Worm (Caenorhabditis elegans) whole organism, L4 larva: ENCODE data around the gene Y39G8B.10.
A peak's percentile ranks its signal among the peaks of the same experiment; 100 is the strongest.

Source experiments
- F10B5.3 ChIP-seq: sonication (generic microtip); optimal IDR thresholded peaks from 2 replicates; lab custom pipeline; 2016; ENCODE audit warnings: mild to moderate bottlenecking, missing genetic modification characterization, missing compliant biosample characterization
- F26F4.8 ChIP-seq: fragments of 200-800 bp; sonication (Bioruptor generic); conservative IDR thresholded peaks from 2 replicates; pipeline ENCODE4 v1.3.6; 2022; ENCODE audit warnings: missing genetic modification characterization, missing compliant biosample characterization
- F37D6.2 ChIP-seq: sonication (generic microtip); optimal IDR thresholded peaks from 2 replicates; lab custom pipeline; 2016; ENCODE audit warnings: mild to moderate bottlenecking, missing genetic modification characterization, missing compliant biosample characterization
- F49E8.2 ChIP-seq: sonication (generic microtip); optimal IDR thresholded peaks from 2 replicates; lab custom pipeline; 2016; ENCODE audit warnings: missing compliant biosample characterization, mild to moderate bottlenecking, missing genetic modification characterization, borderline replicate concordance
- R02D3.7 ChIP-seq: fragments of 150-350 bp; sonication (generic microtip); optimal IDR thresholded peaks from 3 replicates; lab custom pipeline; 2014; ENCODE audit warnings: missing biosample characterization, missing genetic modification characterization
- T26A8.4 ChIP-seq: fragments of 200-800 bp; sonication (Bioruptor generic); IDR thresholded peaks from 2 replicates; pipeline ENCODE4 v1.3.6; 2022; ENCODE audit warnings: missing genetic modification characterization, missing compliant biosample characterization
- Y105C5A.15 ChIP-seq: fragments of 200-800 bp; sonication (Bioruptor generic); IDR thresholded peaks from 2 replicates; pipeline ENCODE4 v1.3.6; 2022; ENCODE audit warnings: missing genetic modification characterization, missing compliant biosample characterization
- ZK337.2 ChIP-seq: fragments of 200-800 bp; sonication (Bioruptor generic); IDR thresholded peaks from 2 replicates; pipeline ENCODE4 v1.3.6; 2022; ENCODE audit warnings: missing genetic modification reagents, missing genetic modification characterization, missing compliant biosample characterization
- ZK546.5 ChIP-seq, 2 experiments: sonication (generic microtip); optimal IDR thresholded peaks; 2 replicates each; lab custom pipeline; 2017; ENCODE audit warnings: missing biosample characterization in 2 of 2, missing genetic modification characterization in 2 of 2
- aly-2 ChIP-seq: sonication (generic microtip); optimal IDR thresholded peaks from 2 replicates; lab custom pipeline; 2018; ENCODE audit warnings: missing biosample characterization, missing genetic modification characterization
- ama-1 ChIP-seq: fragments of 150-350 bp; optimal IDR thresholded peaks from 2 replicates; lab custom pipeline; 2014; ENCODE audit warnings: inconsistent platforms, mixed read lengths
- attf-4 ChIP-seq: sonication (generic microtip); optimal IDR thresholded peaks from 3 replicates; lab custom pipeline; 2017; ENCODE audit warnings: missing biosample characterization, missing genetic modification characterization
- ceh-20 ChIP-seq: fragments of 200-800 bp; sonication (Bioruptor generic); IDR thresholded peaks from 2 replicates; pipeline ENCODE4 v1.3.6; 2022; ENCODE audit warnings: missing genetic modification reagents, missing genetic modification characterization, missing compliant biosample characterization
- ceh-28 ChIP-seq: fragments of 150-350 bp; optimal IDR thresholded peaks from 2 replicates; lab custom pipeline; 2014; ENCODE audit warnings: missing biosample characterization, missing genetic modification reagents, missing genetic modification characterization
- ceh-82 ChIP-seq: sonication (generic microtip); optimal IDR thresholded peaks from 2 replicates; lab custom pipeline; 2017; ENCODE audit warnings: missing biosample characterization, missing genetic modification characterization
- ces-1 ChIP-seq: fragments of 150-350 bp; sonication (generic microtip); optimal IDR thresholded peaks from 4 replicates; lab custom pipeline; 2014; ENCODE audit warnings: missing biosample characterization, missing genetic modification reagents, missing genetic modification characterization
- cey-2 ChIP-seq: sonication (generic microtip); optimal IDR thresholded peaks from 3 replicates; lab custom pipeline; 2017; ENCODE audit warnings: missing genetic modification characterization, mild to moderate bottlenecking, missing compliant biosample characterization, antibody characterized with exemption, borderline replicate concordance; ENCODE audit not compliant: insufficient read depth
- ctbp-1 ChIP-seq: fragments of 200-800 bp; sonication (Bioruptor generic); IDR thresholded peaks from 2 replicates; pipeline ENCODE4 v1.3.6; 2022; ENCODE audit warnings: missing genetic modification reagents, missing genetic modification characterization, missing compliant biosample characterization
- daf-16 ChIP-seq, 3 experiments: sonication (generic microtip); optimal IDR thresholded peaks; 2 replicates each; lab custom pipeline; 2016 to 2017; ENCODE audit warnings: missing genetic modification characterization in 3 of 3, missing genetic modification reagents in 3 of 3, mild to moderate bottlenecking in 2 of 3, missing compliant biosample characterization in 2 of 3, missing biosample characterization in 1 of 3, moderate library complexity in 1 of 3
- daf-19 ChIP-seq: fragments of 200-800 bp; sonication (Bioruptor generic); conservative IDR thresholded peaks from 2 replicates; pipeline ENCODE4 v1.3.6; 2022; ENCODE audit warnings: missing genetic modification characterization, missing compliant biosample characterization
- dmd-9 ChIP-seq: fragments of 200-800 bp; sonication (Bioruptor generic); IDR thresholded peaks from 2 replicates; pipeline ENCODE4 v1.3.6; 2022; ENCODE audit warnings: missing genetic modification reagents, missing genetic modification characterization, missing compliant biosample characterization
- dpl-1 ChIP-seq: fragments of 150-350 bp; optimal IDR thresholded peaks from 2 replicates; lab custom pipeline; 2014; ENCODE audit warnings: missing biosample characterization, missing genetic modification reagents, missing genetic modification characterization
- duxl-1 ChIP-seq: sonication (generic microtip); optimal IDR thresholded peaks from 2 replicates; lab custom pipeline; 2016; ENCODE audit warnings: mild to moderate bottlenecking, missing genetic modification characterization, moderate library complexity, missing compliant biosample characterization; ENCODE audit not compliant: poor library complexity
- egl-27 ChIP-seq: sonication (generic microtip); optimal IDR thresholded peaks from 3 replicates; lab custom pipeline; 2017; ENCODE audit warnings: missing biosample characterization, missing genetic modification reagents, missing genetic modification characterization
- fos-1 ChIP-seq: fragments of 150-350 bp; optimal IDR thresholded peaks from 2 replicates; lab custom pipeline; 2014; ENCODE audit warnings: missing biosample characterization, missing genetic modification characterization
- hlh-30 ChIP-seq: sonication (generic microtip); optimal IDR thresholded peaks from 2 replicates; lab custom pipeline; 2017; ENCODE audit warnings: antibody characterized with exemption, mild to moderate bottlenecking, missing genetic modification characterization, missing compliant biosample characterization; ENCODE audit not compliant: insufficient read depth
- hmg-1.1 ChIP-seq: fragments of 200-800 bp; sonication (Bioruptor generic); IDR thresholded peaks from 2 replicates; pipeline ENCODE4 v1.3.6; 2022; ENCODE audit warnings: missing genetic modification reagents, missing genetic modification characterization, missing compliant biosample characterization
- lin-15B ChIP-seq: fragments of 150-350 bp; sonication (generic microtip); optimal IDR thresholded peaks from 3 replicates; lab custom pipeline; 2014; ENCODE audit warnings: missing biosample characterization, missing genetic modification characterization
- lin-39 ChIP-seq: fragments of 150-350 bp; optimal IDR thresholded peaks from 2 replicates; lab custom pipeline; 2014; ENCODE audit warnings: missing biosample characterization, missing genetic modification reagents, missing genetic modification characterization
- madf-9 ChIP-seq: fragments of 200-800 bp; sonication (Bioruptor generic); conservative IDR thresholded peaks from 2 replicates; pipeline ENCODE4 v1.3.6; 2022; ENCODE audit warnings: missing genetic modification reagents, missing genetic modification characterization, missing compliant biosample characterization
- mep-1 ChIP-seq: fragments of 150-350 bp; sonication (generic microtip); optimal IDR thresholded peaks from 3 replicates; lab custom pipeline; 2014; ENCODE audit warnings: missing biosample characterization, missing genetic modification characterization
- mes-2 ChIP-seq: sonication (generic microtip); optimal IDR thresholded peaks from 2 replicates; lab custom pipeline; 2016; ENCODE audit warnings: missing genotype, mild to moderate bottlenecking, missing genetic modification characterization, missing compliant biosample characterization; ENCODE audit not compliant: poor library complexity, severe bottlenecking
- mxl-3 ChIP-seq: fragments of 200-800 bp; sonication (Bioruptor generic); optimal IDR thresholded peaks from 2 replicates; lab custom pipeline; 2018; ENCODE audit warnings: mild to moderate bottlenecking, missing genetic modification characterization, missing compliant biosample characterization
- nhr-11 ChIP-seq: fragments of 150-350 bp; optimal IDR thresholded peaks from 2 replicates; lab custom pipeline; 2014; ENCODE audit warnings: missing biosample characterization, missing genetic modification characterization
- nhr-111 ChIP-seq: fragments of 200-800 bp; sonication (Bioruptor generic); optimal IDR thresholded peaks from 2 replicates; lab custom pipeline; 2018; ENCODE audit warnings: mild to moderate bottlenecking, missing genetic modification characterization, missing compliant biosample characterization
- nhr-25 ChIP-seq: sonication (generic microtip); optimal IDR thresholded peaks from 2 replicates; lab custom pipeline; 2017; ENCODE audit warnings: missing genetic modification characterization, mild to moderate bottlenecking, missing compliant biosample characterization, antibody characterized with exemption, moderate library complexity, borderline replicate concordance; ENCODE audit not compliant: insufficient read depth
- nhr-41 ChIP-seq: fragments of 200-800 bp; sonication (Bioruptor generic); IDR thresholded peaks from 2 replicates; pipeline ENCODE4 v1.3.6; 2022; ENCODE audit warnings: missing genetic modification reagents, missing genetic modification characterization, missing compliant biosample characterization
- nhr-48 ChIP-seq: sonication (generic microtip); optimal IDR thresholded peaks from 2 replicates; lab custom pipeline; 2016; ENCODE audit warnings: mild to moderate bottlenecking, missing genetic modification characterization, missing compliant biosample characterization
- nhr-77 ChIP-seq: fragments of 150-350 bp; optimal IDR thresholded peaks from 2 replicates; lab custom pipeline; 2014; ENCODE audit warnings: missing biosample characterization, missing genetic modification characterization
- rbr-2 ChIP-seq: sonication (generic microtip); optimal IDR thresholded peaks from 2 replicates; lab custom pipeline; 2016; ENCODE audit warnings: missing genotype, missing genetic modification characterization, missing compliant biosample characterization
- saeg-2 ChIP-seq: fragments of 200-800 bp; sonication (Bioruptor generic); IDR thresholded peaks from 2 replicates; pipeline ENCODE4 v1.3.6; 2022; ENCODE audit warnings: missing genetic modification reagents, missing genetic modification characterization, missing compliant biosample characterization
- set-16 ChIP-seq: fragments of 200-800 bp; sonication (Bioruptor generic); IDR thresholded peaks from 2 replicates; pipeline ENCODE4 v1.3.6; 2022; ENCODE audit warnings: missing genetic modification reagents, missing genetic modification characterization, missing compliant biosample characterization
- skn-1 ChIP-seq: fragments of 150-350 bp; optimal IDR thresholded peaks from 2 replicates; lab custom pipeline; 2014; ENCODE audit warnings: missing biosample characterization, missing genetic modification characterization
- spr-3 ChIP-seq: fragments of 200-800 bp; sonication (Bioruptor generic); optimal IDR thresholded peaks from 2 replicates; lab custom pipeline; 2018; ENCODE audit warnings: mild to moderate bottlenecking, missing genetic modification characterization, missing compliant biosample characterization
- tag-97 ChIP-seq: fragments of 200-800 bp; sonication (Bioruptor generic); IDR thresholded peaks from 2 replicates; pipeline ENCODE4 v1.3.6; 2022; ENCODE audit warnings: missing genetic modification characterization, missing compliant biosample characterization
- unc-62 ChIP-seq, 3 experiments: fragments of 150-350 bp in 1 of 3; sonication (generic microtip); optimal IDR thresholded peaks in 2 of 3; peaks in 1 of 3; 1 replicate in 1 of 3; 2 replicates in 2 of 3; lab custom pipeline; 2014 to 2017; ENCODE audit warnings: missing biosample characterization in 3 of 3, missing genetic modification characterization in 3 of 3, missing genetic modification reagents in 3 of 3, missing genotype in 1 of 3
- zfp-2 ChIP-seq: sonication (generic microtip); optimal IDR thresholded peaks from 2 replicates; lab custom pipeline; 2016; ENCODE audit warnings: mild to moderate bottlenecking, missing genetic modification characterization, missing compliant biosample characterization
- zip-11 ChIP-seq: fragments of 200-800 bp; sonication (Bioruptor generic); IDR thresholded peaks from 2 replicates; pipeline ENCODE4 v1.3.6; 2022; ENCODE audit warnings: missing genetic modification characterization, missing compliant biosample characterization
- zip-2 ChIP-seq: fragments of 150-350 bp; optimal IDR thresholded peaks from 2 replicates; lab custom pipeline; 2014; ENCODE audit warnings: missing biosample characterization, missing genetic modification characterization
- ztf-11 ChIP-seq: fragments of 150-350 bp; optimal IDR thresholded peaks from 2 replicates; lab custom pipeline; 2014; ENCODE audit warnings: missing biosample characterization, missing genetic modification characterization
- ztf-7 ChIP-seq: fragments of 150-350 bp; optimal IDR thresholded peaks from 2 replicates; lab custom pipeline; 2014; ENCODE audit warnings: missing biosample characterization, missing genetic modification characterization

Gene Y39G8B.10

ce11 chrII:13954077-13954476, 28.8 kb downstream of the Y39G8B.10 start (continued):
- TF ChIP-seq ama-1, result no peak
- TF ChIP-seq ctbp-1 (GFP tag; lab: Robert Waterston, UW), result no peak
- peak in 1 of 2 experiments; percentile 39 for TF ChIP-seq unc-62 (GFP tag; optimal IDR thresholded peaks at IDR 0.05 in 1 of 2; lab: Kevin White, UChicago)
- no peak for TF ChIP-seq unc-62 (tag; optimal IDR thresholded peaks at IDR 0.05; lab: Kevin White, UChicago)
- no peak for TF ChIP-seq zip-2
- TF ChIP-seq attf-4 (tag; lab: Kevin White, UChicago), result no peak
- TF ChIP-seq tag-97 (GFP tag; lab: Robert Waterston, UW), result no peak
- TF ChIP-seq ztf-11 (tag; lab: Kevin White, UChicago), result no peak
- TF ChIP-seq nhr-11 (tag; lab: Kevin White, UChicago), result no peak
- no peak for TF ChIP-seq nhr-111 (GFP tag; lab: Kevin White, UChicago)
- no peak for TF ChIP-seq spr-3 (GFP tag; lab: Kevin White, UChicago)
- no peak for TF ChIP-seq ZK546.5 (tag; optimal IDR thresholded peaks at IDR 0.05; lab: Kevin White, UChicago)
- peak; percentile 96 for TF ChIP-seq nhr-77 (tag; lab: Kevin White, UChicago)
- no peak for TF ChIP-seq ceh-28
- peak; percentile 11; the same call in 1 of the 2 replicates for TF ChIP-seq set-16
- no peak for TF ChIP-seq ceh-20
- TF ChIP-seq mep-1 (tag; lab: Kevin White, UChicago), result peak; percentile 77
- TF ChIP-seq lin-15B, result no peak
- no peak for TF ChIP-seq daf-19 (GFP tag; lab: Robert Waterston, UW)
- no peak for TF ChIP-seq ZK337.2 (GFP tag; lab: Robert Waterston, UW)
- no peak for TF ChIP-seq F37D6.2 (tag; lab: Kevin White, UChicago)
- TF ChIP-seq cey-2 (tag; lab: Kevin White, UChicago), result peak; percentile 46
- TF ChIP-seq nhr-41 (GFP tag; lab: Robert Waterston, UW), result no peak
- TF ChIP-seq madf-9 (GFP tag; lab: Robert Waterston, UW), result no peak
- peak; percentile 72 for TF ChIP-seq nhr-48
- TF ChIP-seq skn-1 (tag; lab: Kevin White, UChicago), result no peak
- TF ChIP-seq ztf-7 (tag; lab: Kevin White, UChicago), result peak; percentile 99
- TF ChIP-seq duxl-1 (tag; lab: Kevin White, UChicago), result no peak
- TF ChIP-seq ceh-82 (tag; lab: Kevin White, UChicago), result no peak
- TF ChIP-seq egl-27 (tag; lab: Kevin White, UChicago), result no peak
- TF ChIP-seq F10B5.3, result no peak
- TF ChIP-seq fos-1, result no peak
- peak; percentile 82 for TF ChIP-seq hlh-30 (tag; lab: Kevin White, UChicago)
- no peak for TF ChIP-seq dmd-9 (GFP tag; lab: Robert Waterston, UW)
- no peak for TF ChIP-seq aly-2
- TF ChIP-seq R02D3.7 (tag; lab: Kevin White, UChicago), result no peak
- no peak for TF ChIP-seq F26F4.8 (GFP tag; lab: Robert Waterston, UW)
- TF ChIP-seq F49E8.2, result no peak
- TF ChIP-seq zip-11, result no peak
- no peak for TF ChIP-seq rbr-2 (tag; lab: Kevin White, UChicago)
- no peak for TF ChIP-seq Y105C5A.15 (GFP tag; lab: Robert Waterston, UW)
- TF ChIP-seq mxl-3, result peak; percentile 39
- TF ChIP-seq lin-39 (tag; lab: Kevin White, UChicago), result no peak
- TF ChIP-seq ces-1 (GFP tag; lab: Kevin White, UChicago), result no peak
- TF ChIP-seq hmg-1.1 (GFP tag; lab: Robert Waterston, UW), result no peak
- TF ChIP-seq saeg-2 (GFP tag; lab: Robert Waterston, UW), result no peak
- peak; percentile 49 for TF ChIP-seq mes-2 (tag; lab: Kevin White, UChicago)
- TF ChIP-seq zfp-2 (tag; lab: Kevin White, UChicago), result no peak
- TF ChIP-seq dpl-1 (GFP tag; lab: Kevin White, UChicago), result peak; percentile 1
- TF ChIP-seq nhr-25 (tag; lab: Kevin White, UChicago), result no peak
- no peak for TF ChIP-seq daf-16 (GFP tag; optimal IDR thresholded peaks at IDR 0.05; lab: Kevin White, UChicago)
- TF ChIP-seq daf-16 (tag; optimal IDR thresholded peaks at IDR 0.05; lab: Kevin White, UChicago), result peak; percentile 95
- TF ChIP-seq T26A8.4 (GFP tag; lab: Robert Waterston, UW), result 0 out of 2 replicates have a peak, but pooled peaks have one; percentile 25
